Worm (Caenorhabditis elegans): ENCODE measurements around the gene arc-1.

- peak in 1 of 2 experiments; percentile 81 for TF ChIP-seq lsy-2 (tag; optimal IDR thresholded peaks at IDR 0.05)
- TF ChIP-seq pqm-1 (tag; optimal IDR thresholded peaks at IDR 0.05) = no peak
- no peak for TF ChIP-seq ZK546.5 (tag; optimal IDR thresholded peaks at IDR 0.05)
- TF ChIP-seq egl-27 (tag; optimal IDR thresholded peaks at IDR 0.05) = no peak
- no peak for TF ChIP-seq fkh-10 (GFP tag; optimal IDR thresholded peaks at IDR 0.05)
- no peak for TF ChIP-seq ama-1 (optimal IDR thresholded peaks at IDR 0.05)
- no peak for TF ChIP-seq mdl-1 (tag; optimal IDR thresholded peaks at IDR 0.05)
- TF ChIP-seq php-3 (GFP tag; IDR thresholded peaks at IDR 0.05) = no peak
- TF ChIP-seq jun-1 (tag; optimal IDR thresholded peaks at IDR 0.05) = no peak
Observed at ce11 chrII:9706207-9706606, 31.4 kb downstream of the arc-1 start, which contains the start of gene Y53C12A.3.

All from whole organism, L4 larva.